Fruit fly (Drosophila melanogaster) whole organism: ENCODE results near the gene CG12084.

ENCODE experiments used
- CG8478 ChIP-seq: fragments of >200 bp; optimal IDR thresholded peaks from 2 replicates; lab custom pipeline; 2018; ENCODE audit warnings: inconsistent platforms
- Dll ChIP-seq: fragments of >200 bp; optimal IDR thresholded peaks from 2 replicates; lab custom pipeline; 2017
- EcR ChIP-seq, 2 experiments: fragments of >200 bp; optimal IDR thresholded peaks; 2 replicates each; lab custom pipeline; 2017; ENCODE audit warnings: missing biosample characterization in 2 of 2, missing genetic modification characterization in 2 of 2, missing genetic modification reagents in 2 of 2
- pan ChIP-seq: fragments of >200 bp; optimal IDR thresholded peaks from 2 replicates; lab custom pipeline; 2017
- psq ChIP-seq: fragments of >200 bp; optimal IDR thresholded peaks from 2 replicates; lab custom pipeline; 2017
- usp ChIP-seq: fragments of >200 bp; optimal IDR thresholded peaks from 2 replicates; lab custom pipeline; 2017; ENCODE audit warnings: missing biosample characterization, missing genetic modification characterization, mixed read lengths

- no peak for TF ChIP-seq CG8478 (lab: Kevin White, UChicago)
- TF ChIP-seq pan (lab: Kevin White, UChicago) = no peak
- no peak for TF ChIP-seq psq (lab: Kevin White, UChicago)
- TF ChIP-seq usp (GFP tag; lab: Kevin White, UChicago) = no peak
- TF ChIP-seq EcR (GFP tag; optimal IDR thresholded peaks at IDR 0.05; lab: Kevin White, UChicago) = no peak
- TF ChIP-seq Dll (lab: Kevin White, UChicago) = no peak
Observed at dm6 chr3L:1471037-1471436, 25.4 kb downstream of the CG12084 start.
